Worm (Caenorhabditis elegans): ENCODE results near the gene str-138.

DNA sequence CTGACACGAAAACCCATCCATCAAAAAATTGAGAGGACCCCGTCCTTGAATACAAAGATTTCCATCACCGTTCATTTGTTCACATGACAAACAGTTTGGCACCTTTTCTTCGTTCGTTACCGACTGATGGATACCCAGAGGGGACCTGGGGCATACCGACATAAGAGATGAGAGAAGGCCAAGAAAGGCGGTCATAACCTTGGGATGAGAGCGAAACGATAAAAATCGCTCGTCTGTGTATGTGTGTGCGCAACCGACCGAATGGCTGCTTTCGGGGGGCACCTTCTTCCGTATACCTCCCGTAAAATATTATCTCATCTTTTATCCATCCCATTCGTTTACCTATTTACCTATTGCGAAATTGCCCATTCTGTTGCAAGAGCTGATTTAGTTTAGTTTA, 13.5 kb upstream of the str-138 start:
- no peak for TF ChIP-seq ztf-11 (tag; optimal IDR thresholded peaks at IDR 0.05)
- no peak for TF ChIP-seq elt-3 (tag; optimal IDR thresholded peaks at IDR 0.05)
- TF ChIP-seq lin-13 (tag; optimal IDR thresholded peaks at IDR 0.05), result no peak
- TF ChIP-seq pha-4 (tag; optimal IDR thresholded peaks at IDR 0.05), result no peak
- TF ChIP-seq flh-1 (GFP tag; optimal IDR thresholded peaks at IDR 0.05), result no peak
- no peak for TF ChIP-seq nhr-76 (tag; optimal IDR thresholded peaks at IDR 0.05)
- no peak for TF ChIP-seq lsy-2 (tag; optimal IDR thresholded peaks at IDR 0.05)
- TF ChIP-seq mab-5 (tag; optimal IDR thresholded peaks at IDR 0.05), result no peak
- no peak for TF ChIP-seq drap-1 (GFP tag; optimal IDR thresholded peaks at IDR 0.05)
- TF ChIP-seq snpc-4 (tag; optimal IDR thresholded peaks at IDR 0.05), result no peak
- TF ChIP-seq ham-2 (GFP tag; optimal IDR thresholded peaks at IDR 0.05), result peak; percentile 51

Measured in whole organism, mixed stage, embryonic.